Fruit fly (Drosophila melanogaster): ENCODE data around the gene CG4592.

The CG4592 gene

dm6 chr2L:9918020-9918959, 3.1 kb upstream of the CG4592 start, which contains the start of the genes CG5885 and CG4598 (continued):
- TF ChIP-seq slp2 (GFP tag; optimal IDR thresholded peaks at IDR 0.05) = no peak
- peak; percentile 71; the same call in 1 of the 3 replicates for TF ChIP-seq ken (GFP tag; IDR thresholded peaks at IDR 0.05)
- no peak for TF ChIP-seq CG17802 (tag; optimal IDR thresholded peaks at IDR 0.05)
- no peak for TF ChIP-seq CG6254 (GFP tag; optimal IDR thresholded peaks at IDR 0.05)
- TF ChIP-seq dati (GFP tag; IDR thresholded peaks at IDR 0.05) = no peak
- TF ChIP-seq CG16813 (GFP tag; IDR thresholded peaks at IDR 0.05; ENCODE audit: partially characterized antibody) = peak; percentile 83
- TF ChIP-seq hth (optimal IDR thresholded peaks at IDR 0.05) = no peak
- peak; percentile 89 for TF ChIP-seq Opbp (GFP tag; IDR thresholded peaks at IDR 0.05; ENCODE audit: partially characterized antibody)
- TF ChIP-seq oc (tag; optimal IDR thresholded peaks at IDR 0.05) = no peak
- peak; percentile 62 for TF ChIP-seq CG15601 (tag; optimal IDR thresholded peaks at IDR 0.05)
- peak; percentile 56; the same call in 2 of the 4 replicates for TF ChIP-seq Gug (GFP tag; IDR thresholded peaks at IDR 0.05)
- no peak for TF ChIP-seq D (optimal IDR thresholded peaks at IDR 0.05)
- peak; percentile 34 for TF ChIP-seq D (GFP tag; optimal IDR thresholded peaks at IDR 0.05)
- TF ChIP-seq her (GFP tag; optimal IDR thresholded peaks at IDR 0.05) = no peak
- TF ChIP-seq CG15479 (GFP tag; optimal IDR thresholded peaks at IDR 0.05) = no peak
- no peak for TF ChIP-seq HmgD (GFP tag; optimal IDR thresholded peaks at IDR 0.05)
- TF ChIP-seq repo (GFP tag; optimal IDR thresholded peaks at IDR 0.05) = no peak
- no peak for TF ChIP-seq ftz-f1 (GFP tag; optimal IDR thresholded peaks at IDR 0.05)
- peak; percentile 31 for TF ChIP-seq Ravus (GFP tag; IDR thresholded peaks at IDR 0.05)
- peak; percentile 72 for TF ChIP-seq Hr3 (GFP tag; optimal IDR thresholded peaks at IDR 0.05)
- no peak for TF ChIP-seq toy (GFP tag; IDR thresholded peaks at IDR 0.05)
- peak; percentile 35 for TF ChIP-seq twi (tag; optimal IDR thresholded peaks at IDR 0.05)
- TF ChIP-seq CG4617 (GFP tag; optimal IDR thresholded peaks at IDR 0.05; ENCODE audit: borderline replicate concordance) = peak; percentile 48
- TF ChIP-seq wor (GFP tag; IDR thresholded peaks at IDR 0.05) = 0 out of 2 replicates have a peak, but pooled peaks have one; percentile 19
- peak; percentile 82 for TF ChIP-seq mld (GFP tag; IDR thresholded peaks at IDR 0.05; ENCODE audit: partially characterized antibody)
- peak; percentile 9 for TF ChIP-seq shn (GFP tag; optimal IDR thresholded peaks at IDR 0.05)
- no peak for TF ChIP-seq gce (GFP tag; IDR thresholded peaks at IDR 0.05)
- no peak for TF ChIP-seq yki (optimal IDR thresholded peaks at IDR 0.05)
- TF ChIP-seq tll (GFP tag; optimal IDR thresholded peaks at IDR 0.05) = no peak
- TF ChIP-seq CG10959 (GFP tag; IDR thresholded peaks at IDR 0.05) = peak; percentile 52
- peak; percentile 29; the same call in 1 of the 3 replicates for TF ChIP-seq CG7963 (GFP tag; IDR thresholded peaks at IDR 0.05; ENCODE audit: partially characterized antibody)
- TF ChIP-seq aop (GFP tag; IDR thresholded peaks at IDR 0.05) = no peak
- TF ChIP-seq CG1602 (GFP tag; optimal IDR thresholded peaks at IDR 0.05) = peak; percentile 69
- TF ChIP-seq Sox100B (GFP tag; optimal IDR thresholded peaks at IDR 0.05) = peak; percentile 65
- TF ChIP-seq Mrtf (GFP tag; IDR thresholded peaks at IDR 0.05) = peak; percentile 65; the same call in 2 of the 3 replicates
- TF ChIP-seq Rx (GFP tag; IDR thresholded peaks at IDR 0.05) = peak; percentile 35; the same call in 1 of the 2 replicates
- TF ChIP-seq CG1529 (GFP tag; optimal IDR thresholded peaks at IDR 0.05) = peak; percentile 49
- TF ChIP-seq tx (GFP tag; optimal IDR thresholded peaks at IDR 0.05) = peak; percentile 46
- peak; percentile 55 for TF ChIP-seq HmgZ (tag; optimal IDR thresholded peaks at IDR 0.05)
- peak; percentile 34 for TF ChIP-seq CG3281 (GFP tag; optimal IDR thresholded peaks at IDR 0.05)
- TF ChIP-seq CG34422 (GFP tag; IDR thresholded peaks at IDR 0.05) = peak; percentile 63; the same call in 2 of the 3 replicates
- no peak for TF ChIP-seq corto (GFP tag; optimal IDR thresholded peaks at IDR 0.05)
- TF ChIP-seq CG11504 (tag; optimal IDR thresholded peaks at IDR 0.05) = peak; percentile 84
- peak; percentile 57 for TF ChIP-seq CG10462 (GFP tag; optimal IDR thresholded peaks at IDR 0.05)
- TF ChIP-seq CG18262 (tag; optimal IDR thresholded peaks at IDR 0.05) = peak; percentile 70
- peak; percentile 27 for TF ChIP-seq Atf3 (GFP tag; optimal IDR thresholded peaks at IDR 0.05)
- peak; percentile 68 for TF ChIP-seq CG8388 (GFP tag; optimal IDR thresholded peaks at IDR 0.05)
- TF ChIP-seq CG9437 (GFP tag; optimal IDR thresholded peaks at IDR 0.05) = peak; percentile 53
- TF ChIP-seq CG6654 (GFP tag; optimal IDR thresholded peaks at IDR 0.05) = no peak
